Worm (Caenorhabditis elegans) whole organism, L3 larva: ENCODE measurements around the gene sec-24.2.

ENCODE experiments used
- R02D3.7 ChIP-seq: fragments of 150-350 bp; optimal IDR thresholded peaks from 2 replicates; lab custom pipeline; 2014; ENCODE audit warnings: missing biosample characterization, missing genetic modification characterization
- aly-2 ChIP-seq: fragments of 150-350 bp; optimal IDR thresholded peaks from 2 replicates; lab custom pipeline; 2014; ENCODE audit warnings: missing biosample characterization, missing genetic modification characterization
- ama-1 ChIP-seq: fragments of 150-350 bp; optimal IDR thresholded peaks from 2 replicates; lab custom pipeline; 2018
- ceh-16 ChIP-seq: sonication (generic microtip); optimal IDR thresholded peaks from 2 replicates; lab custom pipeline; 2017; ENCODE audit warnings: missing biosample characterization, missing genetic modification characterization
- ceh-82 ChIP-seq: fragments of 150-350 bp; optimal IDR thresholded peaks from 2 replicates; lab custom pipeline; 2014; ENCODE audit warnings: missing biosample characterization, missing genetic modification characterization
- ceh-9 ChIP-seq: sonication (generic microtip); optimal IDR thresholded peaks from 2 replicates; lab custom pipeline; 2018; ENCODE audit warnings: missing biosample characterization, missing genetic modification characterization
- egl-5 ChIP-seq: fragments of 150-350 bp; optimal IDR thresholded peaks from 2 replicates; lab custom pipeline; 2017; ENCODE audit warnings: missing biosample characterization, missing genetic modification reagents, missing genetic modification characterization, inconsistent platforms
- elt-1 ChIP-seq: fragments of 150-350 bp; optimal IDR thresholded peaks from 2 replicates; lab custom pipeline; 2014; ENCODE audit warnings: missing biosample characterization, missing genetic modification characterization
- elt-2 ChIP-seq: sonication (generic microtip); optimal IDR thresholded peaks from 2 replicates; lab custom pipeline; 2016; ENCODE audit warnings: missing genetic modification reagents, mild to moderate bottlenecking, missing genetic modification characterization, missing compliant biosample characterization
- elt-3 ChIP-seq, 3 experiments: fragments of 150-350 bp in 1 of 3; sonication (generic microtip) in 2 of 3; optimal IDR thresholded peaks; 2 replicates in 2 of 3; 4 replicates in 1 of 3; lab custom pipeline; 2014 to 2017; ENCODE audit warnings: missing biosample characterization in 3 of 3, missing genetic modification characterization in 3 of 3
- eor-1 ChIP-seq, 2 experiments: fragments of 150-350 bp; optimal IDR thresholded peaks; 2 replicates each; lab custom pipeline; 2014 to 2018; ENCODE audit warnings: missing biosample characterization in 2 of 2, missing genetic modification characterization in 2 of 2
- fkh-10 ChIP-seq: sonication (generic microtip); optimal IDR thresholded peaks from 2 replicates; lab custom pipeline; 2017; ENCODE audit warnings: missing biosample characterization, missing genetic modification reagents, missing genetic modification characterization
- fkh-2 ChIP-seq: fragments of 150-350 bp; optimal IDR thresholded peaks from 2 replicates; lab custom pipeline; 2014; ENCODE audit warnings: missing biosample characterization, missing genetic modification reagents, missing genetic modification characterization
- hmg-11 ChIP-seq: sonication (generic microtip); optimal IDR thresholded peaks from 2 replicates; lab custom pipeline; 2016; ENCODE audit warnings: missing genetic modification characterization, missing compliant biosample characterization
- jun-1 ChIP-seq: fragments of 150-350 bp; optimal IDR thresholded peaks from 2 replicates; lab custom pipeline; 2014; ENCODE audit warnings: missing biosample characterization, missing genetic modification reagents, missing genetic modification characterization
- lin-15B ChIP-seq: fragments of 150-350 bp; optimal IDR thresholded peaks from 2 replicates; lab custom pipeline; 2014; ENCODE audit warnings: missing biosample characterization, missing genetic modification characterization
- lsy-12 ChIP-seq: sonication (generic microtip); optimal IDR thresholded peaks from 2 replicates; lab custom pipeline; 2016; ENCODE audit warnings: mild to moderate bottlenecking, missing genetic modification characterization, missing compliant biosample characterization
- mdl-1 ChIP-seq: fragments of 150-350 bp; optimal IDR thresholded peaks from 2 replicates; lab custom pipeline; 2014; ENCODE audit warnings: missing biosample characterization, missing genetic modification characterization
- mml-1 ChIP-seq: fragments of 150-350 bp; sonication (generic microtip); optimal IDR thresholded peaks from 3 replicates; lab custom pipeline; 2014; ENCODE audit warnings: missing biosample characterization, missing genetic modification characterization
- nfya-1 ChIP-seq: sonication (generic microtip); optimal IDR thresholded peaks from 2 replicates; lab custom pipeline; 2017; ENCODE audit warnings: missing genetic modification characterization, mild to moderate bottlenecking, missing compliant biosample characterization, antibody characterized with exemption, moderate library complexity; ENCODE audit not compliant: insufficient read depth
- nhr-23 ChIP-seq: fragments of 150-350 bp; optimal IDR thresholded peaks from 2 replicates; lab custom pipeline; 2014; ENCODE audit warnings: missing biosample characterization, missing genetic modification reagents, missing genetic modification characterization
- nhr-237 ChIP-seq: fragments of 150-350 bp; optimal IDR thresholded peaks from 2 replicates; lab custom pipeline; 2014; ENCODE audit warnings: missing biosample characterization, missing genetic modification characterization
- nhr-25 ChIP-seq: sonication (generic microtip); optimal IDR thresholded peaks from 2 replicates; lab custom pipeline; 2017; ENCODE audit warnings: missing biosample characterization, missing genetic modification characterization
- nhr-28 ChIP-seq: fragments of 150-350 bp; optimal IDR thresholded peaks from 2 replicates; lab custom pipeline; 2014; ENCODE audit warnings: missing biosample characterization, missing genetic modification characterization
- nhr-43 ChIP-seq: sonication (generic microtip); optimal IDR thresholded peaks from 2 replicates; lab custom pipeline; 2016; ENCODE audit warnings: mild to moderate bottlenecking, missing genetic modification characterization, missing compliant biosample characterization; ENCODE audit not compliant: poor library complexity, severe bottlenecking
- nhr-76 ChIP-seq: fragments of 150-350 bp; sonication (generic microtip); optimal IDR thresholded peaks from 5 replicates; lab custom pipeline; 2014; ENCODE audit warnings: missing biosample characterization, missing genetic modification characterization
- nhr-77 ChIP-seq: fragments of 150-350 bp; optimal IDR thresholded peaks from 2 replicates; lab custom pipeline; 2014; ENCODE audit warnings: missing biosample characterization, missing genetic modification characterization
- pha-4 ChIP-seq: fragments of 150-350 bp; optimal IDR thresholded peaks from 2 replicates; lab custom pipeline; 2014; ENCODE audit warnings: missing biosample characterization, missing genetic modification reagents, missing genetic modification characterization
- pqm-1 ChIP-seq: fragments of 150-350 bp; optimal IDR thresholded peaks from 2 replicates; lab custom pipeline; 2017; ENCODE audit warnings: missing biosample characterization, missing genetic modification characterization, inconsistent platforms
- sea-2 ChIP-seq: fragments of 150-350 bp; sonication (generic microtip); optimal IDR thresholded peaks from 4 replicates; lab custom pipeline; 2014; ENCODE audit warnings: missing biosample characterization, missing genetic modification reagents, missing genetic modification characterization
- skn-1 ChIP-seq: fragments of 150-350 bp; optimal IDR thresholded peaks from 2 replicates; lab custom pipeline; 2014; ENCODE audit warnings: missing biosample characterization, missing genetic modification characterization
- snpc-4 ChIP-seq: fragments of 150-350 bp; optimal IDR thresholded peaks from 2 replicates; lab custom pipeline; 2014; ENCODE audit warnings: missing biosample characterization, missing genetic modification characterization
- unc-39 ChIP-seq: sonication (generic microtip); optimal IDR thresholded peaks from 4 replicates; lab custom pipeline; 2017; ENCODE audit warnings: missing biosample characterization, missing genetic modification characterization
- unc-62 ChIP-seq: fragments of 150-350 bp; sonication (generic microtip); optimal IDR thresholded peaks from 4 replicates; lab custom pipeline; 2014; ENCODE audit warnings: missing biosample characterization, missing genetic modification reagents, missing genetic modification characterization
- zag-1 ChIP-seq: fragments of 150-350 bp; optimal IDR thresholded peaks from 2 replicates; lab custom pipeline; 2014; ENCODE audit warnings: missing biosample characterization, missing genetic modification characterization
- ztf-4 ChIP-seq: fragments of 150-350 bp; optimal IDR thresholded peaks from 2 replicates; lab custom pipeline; 2014; ENCODE audit warnings: missing biosample characterization, missing genetic modification characterization

sec-24.2 gene

ce11 chrIV:12364964-12365363 lies 4.4 kb upstream of the sec-24.2 start (continued):
- TF ChIP-seq ceh-9 (no peak), unc-62 (GFP tag; lab: Kevin White, UChicago) (no peak), nhr-23 (no peak), nhr-76 (tag; lab: Kevin White, UChicago) (no peak), nhr-25 (tag; lab: Kevin White, UChicago) (no peak), R02D3.7 (tag; lab: Kevin White, UChicago) (no peak)

DNA sequence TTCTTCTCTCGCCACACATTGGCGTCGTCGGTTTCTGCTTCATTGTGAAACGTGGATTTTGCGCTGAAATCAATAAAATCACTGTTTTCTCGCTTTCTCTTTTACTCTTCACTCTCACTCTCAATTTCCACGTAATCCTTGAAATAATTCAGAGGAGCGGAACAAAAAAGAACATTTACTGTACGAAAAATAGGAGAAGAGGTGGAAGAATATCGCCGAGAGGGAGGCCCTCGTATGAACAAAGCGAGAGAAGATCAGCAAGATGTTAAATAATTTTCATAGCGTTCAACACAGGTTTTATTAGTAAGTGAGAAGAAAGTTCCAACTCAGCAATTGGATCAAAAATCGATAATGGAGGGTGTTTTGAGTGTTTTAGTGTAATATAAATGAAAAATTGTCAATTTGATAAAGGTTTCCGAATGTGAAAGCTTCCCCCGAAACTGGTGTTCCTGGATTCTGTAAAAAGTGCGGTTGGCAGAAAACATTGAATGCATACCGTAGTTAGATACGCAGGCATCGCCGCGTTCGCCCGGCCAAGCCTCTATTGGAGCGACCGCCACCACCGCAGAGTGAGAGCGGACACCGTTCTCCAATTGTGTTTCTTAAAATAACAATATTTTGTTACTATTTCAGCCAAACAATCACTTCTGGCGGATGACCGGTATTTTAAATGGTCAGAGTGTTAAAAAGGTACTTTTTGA lies 950 bp upstream of the sec-24.2 start, which contains the start of the genes ccr-4 and ZC518.8:
ccr-4 (plus strand) TSS at position 151 of the 701 bp plus-strand sequence.
ZC518.8 (minus strand) TSS at position 517 of the 701 bp plus-strand sequence.
- TF ChIP-seq elt-2 (tag; lab: Kevin White, UChicago) = peak; percentile 22
- TF ChIP-seq pha-4 (tag; lab: Kevin White, UChicago) = peak; percentile 7
- peak; percentile 82 for TF ChIP-seq nfya-1 (tag; lab: Kevin White, UChicago)
- peak; percentile 28 for TF ChIP-seq ama-1
- peak; percentile 41 for TF ChIP-seq lin-15B (tag; lab: Kevin White, UChicago)
- TF ChIP-seq nhr-77 (tag; lab: Kevin White, UChicago) = no peak
- peak; percentile 3 for TF ChIP-seq snpc-4 (tag; lab: Kevin White, UChicago)
- TF ChIP-seq ztf-4 (tag; lab: Kevin White, UChicago) = no peak

DNA sequence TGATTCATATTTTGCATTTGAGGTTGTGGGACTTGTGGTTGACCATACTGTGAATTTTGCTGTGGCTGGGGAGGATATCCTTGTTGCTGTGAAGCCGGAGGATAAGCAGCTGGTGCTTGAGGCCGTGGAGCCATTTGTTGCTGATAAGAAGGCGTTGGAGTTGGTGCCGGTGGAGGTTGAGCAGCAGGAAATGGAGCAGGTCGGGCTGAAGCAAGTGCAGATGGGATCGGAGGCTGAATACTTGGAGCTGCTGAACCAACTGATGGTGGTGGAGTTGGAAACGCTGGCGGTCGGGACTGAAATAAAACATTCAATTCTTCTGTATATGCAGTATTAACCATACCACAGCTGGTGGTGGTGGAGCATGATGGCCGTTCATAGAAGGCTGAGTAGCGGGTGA lies 613 bp downstream of the sec-24.2 start:
- TF ChIP-seq mdl-1 (no peak), nhr-77 (tag; lab: Kevin White, UChicago) (no peak), nhr-237 (tag; lab: Kevin White, UChicago) (no peak), ceh-82 (tag; lab: Kevin White, UChicago) (no peak), skn-1 (tag; lab: Kevin White, UChicago) (no peak), eor-1 (tag; optimal IDR thresholded peaks at IDR 0.05; lab: Kevin White, UChicago) (no peak), elt-1 (tag; lab: Kevin White, UChicago) (no peak), unc-62 (GFP tag; lab: Kevin White, UChicago) (no peak), zag-1 (tag; lab: Kevin White, UChicago) (no peak), pqm-1 (tag; lab: Kevin White, UChicago) (no peak), nhr-43 (no peak), fkh-2 (tag; lab: Kevin White, UChicago) (no peak), elt-3 (tag; optimal IDR thresholded peaks at IDR 0.05; lab: Kevin White, UChicago) (no peak), nhr-23 (no peak), sea-2 (GFP tag; lab: Kevin White, UChicago) (no peak), ztf-4 (tag; lab: Kevin White, UChicago) (no peak), egl-5 (tag; lab: Kevin White, UChicago) (no peak), hmg-11 (no peak), jun-1 (tag; lab: Kevin White, UChicago) (no peak), ama-1 (no peak)

DNA sequence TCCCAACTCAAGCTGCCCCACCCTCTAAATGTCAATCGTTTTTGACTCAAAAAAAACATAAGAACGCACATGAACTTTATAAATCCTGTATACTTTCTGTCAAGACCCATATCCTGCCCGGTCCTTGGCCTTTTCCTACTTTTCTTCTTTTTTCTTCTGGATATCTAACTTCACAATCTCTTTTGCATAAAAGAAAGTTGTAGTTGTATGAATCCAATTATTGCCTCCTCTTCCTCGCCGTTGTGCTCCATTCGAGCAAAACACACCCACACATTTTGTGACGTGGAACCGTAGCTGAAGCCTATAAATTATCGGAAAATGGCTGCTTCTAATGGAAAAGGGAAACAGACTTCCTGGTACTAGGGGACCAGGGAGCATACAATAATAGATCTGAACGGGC lies 10.4 kb downstream of the sec-24.2 start:
- TF ChIP-seq fkh-10 (peak; percentile 88), hmg-11 (no peak)
- TF ChIP-seq, all 47 proteins: peak for 1

DNA sequence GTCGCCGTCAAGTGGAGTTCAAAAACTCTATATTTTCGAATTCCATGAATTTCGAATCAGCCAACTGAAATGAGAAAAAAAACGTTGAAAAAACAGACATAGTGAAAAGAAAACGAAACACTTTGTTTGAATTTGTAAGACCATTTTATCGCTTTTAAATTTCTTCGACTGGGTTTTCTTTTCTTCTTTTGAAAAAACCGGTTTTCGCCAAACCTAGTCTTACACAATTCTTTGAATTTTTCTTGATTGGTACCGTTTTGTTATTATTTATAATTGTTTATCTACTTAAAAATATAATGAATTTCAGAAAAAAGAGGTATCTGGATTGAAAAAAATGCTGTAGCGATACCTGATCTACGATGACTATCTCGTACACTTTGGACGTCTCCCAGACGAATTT lies 11.0 kb downstream of the sec-24.2 start, which contains the start of gene best-22:
best-22 (plus strand) TSS at position 301 of the 400 bp plus-strand sequence.
- no peak for TF ChIP-seq nhr-76 (tag; lab: Kevin White, UChicago)
- TF ChIP-seq pha-4 (tag; lab: Kevin White, UChicago) = no peak
- no peak for TF ChIP-seq nhr-28 (tag; lab: Kevin White, UChicago)
- TF ChIP-seq mdl-1 = no peak
- no peak for TF ChIP-seq aly-2 (tag; lab: Kevin White, UChicago)
- TF ChIP-seq unc-39 (tag; lab: Kevin White, UChicago) = no peak
- no peak for TF ChIP-seq mml-1 (tag; lab: Kevin White, UChicago)
- TF ChIP-seq fkh-2 (tag; lab: Kevin White, UChicago) = no peak
- TF ChIP-seq ceh-9 = no peak
- TF ChIP-seq nhr-23 = no peak
- no peak for TF ChIP-seq elt-1 (tag; lab: Kevin White, UChicago)
- TF ChIP-seq ceh-82 (tag; lab: Kevin White, UChicago) = no peak
- no peak for TF ChIP-seq nhr-43
- TF ChIP-seq ceh-16 = no peak
- TF ChIP-seq nfya-1 (tag; lab: Kevin White, UChicago) = no peak
- TF ChIP-seq lsy-12 (tag; lab: Kevin White, UChicago) = no peak
- TF ChIP-seq elt-2 (tag; lab: Kevin White, UChicago) = no peak
- TF ChIP-seq egl-5 (tag; lab: Kevin White, UChicago) = no peak
